Worm (Caenorhabditis elegans) whole organism, late embryonic: Measurements from ENCODE around the gene R148.7.

Experiments
- F13H6.1 ChIP-seq: sonication (generic microtip); optimal IDR thresholded peaks from 2 replicates; lab custom pipeline; 2016; ENCODE audit warnings: missing genetic modification characterization, missing compliant biosample characterization
- ama-1 ChIP-seq: fragments of 150-350 bp; optimal IDR thresholded peaks from 2 replicates; lab custom pipeline; 2014
- ceh-9 ChIP-seq: sonication (generic microtip); optimal IDR thresholded peaks from 2 replicates; lab custom pipeline; 2016; ENCODE audit warnings: mild to moderate bottlenecking, missing genetic modification characterization, inconsistent platforms, missing compliant biosample characterization
- che-1 ChIP-seq: sonication (generic microtip); optimal IDR thresholded peaks from 2 replicates; lab custom pipeline; 2016; ENCODE audit warnings: mild to moderate bottlenecking, missing genetic modification characterization, missing compliant biosample characterization
- gmeb-2 ChIP-seq: sonication (generic microtip); optimal IDR thresholded peaks from 2 replicates; lab custom pipeline; 2016; ENCODE audit warnings: missing genetic modification characterization, inconsistent platforms, missing compliant biosample characterization
- hlh-30 ChIP-seq: sonication (generic microtip); optimal IDR thresholded peaks from 2 replicates; lab custom pipeline; 2017; ENCODE audit warnings: antibody characterized with exemption, missing genetic modification characterization, missing compliant biosample characterization; ENCODE audit not compliant: insufficient read depth
- hlh-6 ChIP-seq: sonication (generic microtip); optimal IDR thresholded peaks from 2 replicates; lab custom pipeline; 2016; ENCODE audit warnings: missing genotype, missing genetic modification characterization, missing compliant biosample characterization
- lin-11 ChIP-seq: fragments of 200-800 bp; sonication (Bioruptor generic); optimal IDR thresholded peaks from 2 replicates; lab custom pipeline; 2018; ENCODE audit warnings: mild to moderate bottlenecking, missing genetic modification characterization, missing compliant biosample characterization
- nfya-1 ChIP-seq: sonication (generic microtip); optimal IDR thresholded peaks from 2 replicates; lab custom pipeline; 2017; ENCODE audit warnings: missing genetic modification characterization, mild to moderate bottlenecking, missing compliant biosample characterization, antibody characterized with exemption, moderate library complexity
- pat-9 ChIP-seq: fragments of 200-800 bp; sonication (Bioruptor generic); optimal IDR thresholded peaks from 2 replicates; lab custom pipeline; 2018; ENCODE audit warnings: mild to moderate bottlenecking, missing genetic modification characterization, moderate library complexity, missing compliant biosample characterization
- ttx-3 ChIP-seq: sonication (generic microtip); optimal IDR thresholded peaks from 2 replicates; lab custom pipeline; 2016; ENCODE audit warnings: missing genetic modification reagents, missing genetic modification characterization, missing compliant biosample characterization

ce11 chrIII:3165309-3165708 lies 32.9 kb downstream of the R148.7 start, which contains the start of gene R148.5:
- TF ChIP-seq hlh-6 (tag; lab: Kevin White, UChicago) (no peak), ttx-3 (tag; lab: Kevin White, UChicago) (no peak), lin-11 (no peak), F13H6.1 (no peak), che-1 (no peak), pat-9 (tag; lab: Kevin White, UChicago) (no peak), ama-1 (no peak), gmeb-2 (tag; lab: Kevin White, UChicago) (no peak), ceh-9 (no peak), hlh-30 (tag; lab: Kevin White, UChicago) (no peak), nfya-1 (tag; lab: Kevin White, UChicago) (no peak)
